Worm (Caenorhabditis elegans): ENCODE results near the gene C23H3.2.

DNA sequence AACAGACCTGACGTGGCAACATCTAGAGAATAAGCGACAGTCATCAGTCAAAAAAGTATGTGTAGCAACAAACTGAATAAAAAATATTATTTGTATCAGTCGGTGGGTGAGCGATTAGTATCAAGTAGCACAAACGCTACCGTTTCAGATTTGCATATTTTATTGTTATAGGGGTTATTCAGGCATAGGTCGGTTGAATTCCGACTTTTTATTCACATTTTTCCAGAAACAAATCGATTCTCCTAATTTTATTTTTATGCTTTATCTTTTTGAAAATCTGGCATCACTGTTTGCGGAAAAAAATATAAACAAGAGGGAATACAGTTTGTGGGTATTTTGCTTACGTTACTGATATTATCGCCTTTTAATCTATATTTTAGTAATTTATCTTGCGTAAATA lies 49.3 kb upstream of the C23H3.2 start, which contains the start of gene best-4:
- TF ChIP-seq jun-1 (tag; optimal IDR thresholded peaks at IDR 0.05) (no peak), pqm-1 (tag; optimal IDR thresholded peaks at IDR 0.05) (no peak)
